Fruit fly (Drosophila melanogaster) ovary, adult (tissue): Measurements from ENCODE around the gene CG15322.
A peak's percentile ranks its signal among the peaks of the same experiment; 100 is the strongest.
"Not testable (repeated sequence)": the region's sequence is repeated elsewhere in the genome, so short reads cannot be mapped to it uniquely, and the experiment has no call there.

Experiments
- CG17801 ChIP-seq: fragments of 200-800 bp; optimal IDR thresholded peaks from 2 replicates; lab custom pipeline; 2019; ENCODE audit warnings: missing biosample characterization, mild to moderate bottlenecking, missing genetic modification characterization, moderate library complexity; ENCODE audit not compliant: partially characterized antibody

Gene CG15322

dm6 chrX:20158943-20159385 lies 25.6 kb downstream of the CG15322 start:
- TF ChIP-seq CG17801 (GFP tag; lab: Kevin White, UChicago) = peak; percentile 41

dm6 chrX:20159679-20160140 lies 26.3 kb downstream of the CG15322 start, which contains the start of gene Rab35:
Gene Rab35 (minus strand): TSS chrX:20159872.
- no peak for TF ChIP-seq CG17801 (GFP tag; lab: Kevin White, UChicago)

dm6 chrX:20162586-20162985 lies 29.2 kb downstream of the CG15322 start:
- no peak for TF ChIP-seq CG17801 (GFP tag; lab: Kevin White, UChicago)

dm6 chrX:20165773-20166412 lies 32.5 kb downstream of the CG15322 start, which contains the start of gene Phf7:
Gene Phf7 (minus strand): TSS chrX:20165830.
- TF ChIP-seq CG17801 (GFP tag; lab: Kevin White, UChicago) = no peak

dm6 chrX:20166484-20167038 lies 33.2 kb downstream of the CG15322 start, which contains the start of gene CG9577:
Gene CG9577 (plus strand): TSS chrX:20166673.
- TF ChIP-seq CG17801 (GFP tag; lab: Kevin White, UChicago) = peak; percentile 62

- peak; percentile 8 for TF ChIP-seq CG17801 (GFP tag; lab: Kevin White, UChicago)
Measured at dm6 chrX:20169898-20170297, 36.5 kb downstream of the CG15322 start, which contains the start of the genes CG9581 and CG9578. Gene CG9581 (minus strand): TSS chrX:20169981. Gene CG9578 (plus strand): TSS chrX:20170222.

- TF ChIP-seq CG17801 (GFP tag; lab: Kevin White, UChicago) = peak; percentile 95
Measured at dm6 chrX:20173464-20173995, 40.2 kb downstream of the CG15322 start, which contains the start of gene AnxB10. Gene AnxB10 (minus strand): TSS chrX:20173514.

dm6 chrX:20178538-20178937 lies 45.2 kb downstream of the CG15322 start, which contains the start of gene Sdic1:
Gene Sdic1 (minus strand): TSS chrX:20178638.
- TF ChIP-seq CG17801 (GFP tag; lab: Kevin White, UChicago) = not testable (repeated sequence)

- TF ChIP-seq CG17801 (GFP tag; lab: Kevin White, UChicago) = not testable (repeated sequence)
Measured at dm6 chrX:20186387-20186786, 53.0 kb downstream of the CG15322 start, which contains the start of gene Sdic2. Gene Sdic2 (minus strand): TSS chrX:20186487.
